Worm (Caenorhabditis elegans) whole organism, L2 larva: ENCODE data around the gene gei-18.

Source experiments
- C34F6.9 ChIP-seq: fragments of 150-350 bp; optimal IDR thresholded peaks from 2 replicates; lab custom pipeline; 2014; ENCODE audit warnings: missing biosample characterization, missing genetic modification characterization
- F13H6.1 ChIP-seq: sonication (generic microtip); optimal IDR thresholded peaks from 2 replicates; lab custom pipeline; 2016; ENCODE audit warnings: missing genetic modification characterization, missing compliant biosample characterization
- R02D3.7 ChIP-seq: fragments of 150-350 bp; optimal IDR thresholded peaks from 2 replicates; lab custom pipeline; 2014; ENCODE audit warnings: missing biosample characterization, missing genetic modification characterization
- Y55F3AM.14 ChIP-seq: fragments of 200-800 bp; sonication (Bioruptor generic); optimal IDR thresholded peaks from 2 replicates; lab custom pipeline; 2018; ENCODE audit warnings: mild to moderate bottlenecking, missing genetic modification characterization, missing compliant biosample characterization
- ZK546.5 ChIP-seq: sonication (generic microtip); optimal IDR thresholded peaks from 2 replicates; lab custom pipeline; 2017; ENCODE audit warnings: missing biosample characterization, missing genetic modification characterization
- alr-1 ChIP-seq: fragments of 150-350 bp; optimal IDR thresholded peaks from 2 replicates; lab custom pipeline; 2014; ENCODE audit warnings: missing biosample characterization, missing genetic modification characterization
- aly-2 ChIP-seq: fragments of 150-350 bp; optimal IDR thresholded peaks from 2 replicates; lab custom pipeline; 2014; ENCODE audit warnings: missing biosample characterization, missing genetic modification characterization
- ama-1 ChIP-seq: fragments of 150-350 bp; optimal IDR thresholded peaks from 2 replicates; lab custom pipeline; 2018; ENCODE audit warnings: inconsistent platforms
- blmp-1 ChIP-seq: sonication (generic microtip); optimal IDR thresholded peaks from 2 replicates; lab custom pipeline; 2017; ENCODE audit warnings: missing genetic modification characterization, mild to moderate bottlenecking, missing compliant biosample characterization, antibody characterized with exemption, moderate library complexity; ENCODE audit not compliant: insufficient read depth
- ceh-16 ChIP-seq: fragments of 150-350 bp; optimal IDR thresholded peaks from 2 replicates; lab custom pipeline; 2014; ENCODE audit warnings: missing biosample characterization, missing genetic modification characterization
- ceh-82 ChIP-seq: fragments of 150-350 bp; optimal IDR thresholded peaks from 2 replicates; lab custom pipeline; 2014; ENCODE audit warnings: missing biosample characterization, missing genetic modification characterization
- crh-2 ChIP-seq: sonication (generic microtip); optimal IDR thresholded peaks from 2 replicates; lab custom pipeline; 2017; ENCODE audit warnings: missing biosample characterization, missing genetic modification characterization
- dmd-4 ChIP-seq: sonication (generic microtip); optimal IDR thresholded peaks from 2 replicates; lab custom pipeline; 2017; ENCODE audit warnings: missing biosample characterization, missing genetic modification characterization
- egl-27 ChIP-seq: sonication (generic microtip); optimal IDR thresholded peaks from 3 replicates; lab custom pipeline; 2017; ENCODE audit warnings: missing biosample characterization, missing genetic modification reagents, missing genetic modification characterization
- elt-1 ChIP-seq: fragments of 150-350 bp; optimal IDR thresholded peaks from 2 replicates; lab custom pipeline; 2014; ENCODE audit warnings: missing biosample characterization, missing genetic modification characterization
- elt-3 ChIP-seq: sonication (generic microtip); optimal IDR thresholded peaks from 2 replicates; lab custom pipeline; 2017; ENCODE audit warnings: missing biosample characterization, missing genetic modification characterization
- fos-1 ChIP-seq: fragments of 150-350 bp; optimal IDR thresholded peaks from 2 replicates; lab custom pipeline; 2014; ENCODE audit warnings: missing biosample characterization, missing genetic modification characterization
- gmeb-1 ChIP-seq: fragments of 150-350 bp; optimal IDR thresholded peaks from 2 replicates; lab custom pipeline; 2014; ENCODE audit warnings: missing biosample characterization, missing genetic modification characterization
- lin-11 ChIP-seq: fragments of 150-350 bp; sonication (generic microtip); optimal IDR thresholded peaks from 2 replicates; lab custom pipeline; 2014; ENCODE audit warnings: missing biosample characterization, missing genetic modification characterization, inconsistent platforms, mixed read lengths
- lin-13 ChIP-seq: fragments of 150-350 bp; optimal IDR thresholded peaks from 2 replicates; lab custom pipeline; 2014; ENCODE audit warnings: missing biosample characterization, missing genetic modification reagents, missing genetic modification characterization
- lin-39 ChIP-seq: fragments of 150-350 bp; optimal IDR thresholded peaks from 2 replicates; lab custom pipeline; 2014; ENCODE audit warnings: missing biosample characterization, missing genetic modification reagents, missing genetic modification characterization
- lsy-2 ChIP-seq, 2 experiments: fragments of 150-350 bp in 1 of 2; sonication (generic microtip) in 1 of 2; optimal IDR thresholded peaks; 2 replicates each; lab custom pipeline; 2014 to 2017; ENCODE audit warnings: missing biosample characterization in 2 of 2, missing genetic modification characterization in 2 of 2
- mab-5 ChIP-seq: fragments of 150-350 bp; optimal IDR thresholded peaks from 2 replicates; lab custom pipeline; 2014; ENCODE audit warnings: missing biosample characterization, missing genetic modification characterization
- mbf-1 ChIP-seq: sonication (generic microtip); optimal IDR thresholded peaks from 2 replicates; lab custom pipeline; 2017; ENCODE audit warnings: missing biosample characterization, missing genetic modification characterization
- mdl-1 ChIP-seq, 2 experiments: fragments of 150-350 bp in 1 of 2; sonication (generic microtip) in 1 of 2; optimal IDR thresholded peaks; 2 replicates each; lab custom pipeline; 2017; ENCODE audit warnings: missing biosample characterization in 2 of 2, missing genetic modification characterization in 2 of 2
- nhr-10 ChIP-seq: sonication (generic microtip); optimal IDR thresholded peaks from 2 replicates; lab custom pipeline; 2017; ENCODE audit warnings: missing biosample characterization, missing genetic modification characterization
- nhr-11 ChIP-seq: fragments of 150-350 bp; optimal IDR thresholded peaks from 2 replicates; lab custom pipeline; 2014; ENCODE audit warnings: missing biosample characterization, missing genetic modification characterization
- nhr-12 ChIP-seq: fragments of 150-350 bp; optimal IDR thresholded peaks from 2 replicates; lab custom pipeline; 2014; ENCODE audit warnings: missing biosample characterization, missing genetic modification characterization
- nhr-129 ChIP-seq: fragments of 150-350 bp; optimal IDR thresholded peaks from 2 replicates; lab custom pipeline; 2014; ENCODE audit warnings: missing biosample characterization, missing genetic modification characterization
- nhr-21 ChIP-seq: fragments of 150-350 bp; optimal IDR thresholded peaks from 2 replicates; lab custom pipeline; 2014; ENCODE audit warnings: missing biosample characterization, missing genetic modification characterization
- nhr-23 ChIP-seq: fragments of 150-350 bp; optimal IDR thresholded peaks from 2 replicates; lab custom pipeline; 2014; ENCODE audit warnings: missing biosample characterization, missing genetic modification reagents, missing genetic modification characterization
- nhr-25 ChIP-seq: fragments of 150-350 bp; sonication (generic microtip); optimal IDR thresholded peaks from 3 replicates; lab custom pipeline; 2014; ENCODE audit warnings: missing biosample characterization, missing genetic modification characterization
- nhr-6 ChIP-seq: fragments of 150-350 bp; optimal IDR thresholded peaks from 2 replicates; lab custom pipeline; 2014; ENCODE audit warnings: missing biosample characterization, missing genetic modification characterization
- nhr-77 ChIP-seq: fragments of 150-350 bp; optimal IDR thresholded peaks from 2 replicates; lab custom pipeline; 2014; ENCODE audit warnings: missing biosample characterization, missing genetic modification characterization
- peb-1 ChIP-seq: fragments of 150-350 bp; optimal IDR thresholded peaks from 2 replicates; lab custom pipeline; 2014; ENCODE audit warnings: missing biosample characterization, missing genetic modification characterization
- sem-4 ChIP-seq: fragments of 150-350 bp; optimal IDR thresholded peaks from 2 replicates; lab custom pipeline; 2014; ENCODE audit warnings: missing biosample characterization, missing genetic modification reagents, missing genetic modification characterization
- skn-1 ChIP-seq: sonication (generic microtip); optimal IDR thresholded peaks from 2 replicates; lab custom pipeline; 2017; ENCODE audit warnings: missing biosample characterization, missing genetic modification characterization
- sma-3 ChIP-seq: sonication (generic microtip); optimal IDR thresholded peaks from 2 replicates; lab custom pipeline; 2016; ENCODE audit warnings: missing genetic modification reagents, missing genetic modification characterization, missing compliant biosample characterization
- sma-9 ChIP-seq, 2 experiments: fragments of 150-350 bp in 1 of 2; sonication (generic microtip) in 1 of 2; optimal IDR thresholded peaks; 2 replicates each; lab custom pipeline; 2014 to 2016; ENCODE audit warnings: missing genetic modification characterization in 2 of 2, mild to moderate bottlenecking in 1 of 2, missing biosample characterization in 1 of 2, missing compliant biosample characterization in 1 of 2, missing genetic modification reagents in 1 of 2, moderate library complexity in 1 of 2
- snpc-4 ChIP-seq: fragments of 150-350 bp; optimal IDR thresholded peaks from 2 replicates; lab custom pipeline; 2014; ENCODE audit warnings: missing biosample characterization, missing genetic modification characterization
- unc-62 ChIP-seq: fragments of 150-350 bp; optimal IDR thresholded peaks from 2 replicates; lab custom pipeline; 2014; ENCODE audit warnings: missing biosample characterization, missing genetic modification reagents, missing genetic modification characterization
- zag-1 ChIP-seq: fragments of 150-350 bp; optimal IDR thresholded peaks from 2 replicates; lab custom pipeline; 2014; ENCODE audit warnings: missing biosample characterization, missing genetic modification characterization
- ztf-1 ChIP-seq: fragments of 200-800 bp; sonication (Bioruptor generic); conservative IDR thresholded peaks from 2 replicates; pipeline ENCODE4 v1.3.6; 2022; ENCODE audit warnings: missing genetic modification characterization, missing compliant biosample characterization
- ztf-11 ChIP-seq: sonication (generic microtip); optimal IDR thresholded peaks from 2 replicates; lab custom pipeline; 2017; ENCODE audit warnings: missing biosample characterization, missing genetic modification characterization
- ztf-4 ChIP-seq: fragments of 150-350 bp; optimal IDR thresholded peaks from 2 replicates; lab custom pipeline; 2014; ENCODE audit warnings: missing biosample characterization, missing genetic modification characterization

The gei-18 gene

ce11 chrIV:13982425-13982824 is at the start of gene gei-18:
gei-18 (minus strand) TSS chrIV:13982525.
- no peak for TF ChIP-seq nhr-11 (tag; lab: Kevin White, UChicago)
- no peak for TF ChIP-seq mbf-1
- TF ChIP-seq ceh-16 (tag; lab: Kevin White, UChicago), result no peak
- TF ChIP-seq lin-39 (tag; lab: Kevin White, UChicago), result no peak

ce11 chrIV:14019883-14020282 is 37.6 kb upstream of the gei-18 start, which contains the start of the genes irld-56 and irld-55:
irld-56 (minus strand) TSS chrIV:14019983.
irld-55 (plus strand) TSS chrIV:14020198.
- TF ChIP-seq mab-5 (tag; lab: Kevin White, UChicago), result no peak

DNA sequence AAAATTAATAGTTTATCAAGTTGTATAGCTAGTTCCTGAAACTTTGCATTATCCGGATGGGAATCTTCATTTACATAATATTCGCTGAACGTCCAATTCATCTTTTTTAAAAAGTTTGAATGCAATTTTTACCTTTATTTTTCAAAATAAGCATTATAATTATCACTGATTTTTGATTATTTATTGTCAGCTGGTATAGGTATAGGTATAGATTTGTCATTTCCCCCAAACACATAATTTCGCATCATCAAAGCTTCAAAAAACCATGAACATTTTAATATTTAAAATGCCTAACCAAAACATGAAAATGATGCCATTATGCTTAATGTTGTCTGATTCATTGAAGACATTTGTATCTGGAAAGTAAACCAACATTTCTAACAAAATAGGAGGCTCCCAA is 33.5 kb upstream of the gei-18 start, which contains the start of gene srw-63:
TSS of gene srw-63 (minus strand) at position 101 of the 400 bp plus-strand sequence.
- TF ChIP-seq fos-1 (tag; lab: Kevin White, UChicago), result no peak
- no peak for TF ChIP-seq ztf-11 (tag; lab: Kevin White, UChicago)
- no peak for TF ChIP-seq zag-1 (tag; lab: Kevin White, UChicago)
- no peak for TF ChIP-seq dmd-4 (tag; lab: Kevin White, UChicago)
- TF ChIP-seq lsy-2 (tag; optimal IDR thresholded peaks at IDR 0.05; lab: Kevin White, UChicago), result no peak
- no peak for TF ChIP-seq Y55F3AM.14 (GFP tag; lab: Kevin White, UChicago)
- TF ChIP-seq nhr-21 (tag; lab: Kevin White, UChicago), result no peak
- no peak for TF ChIP-seq elt-3 (tag; lab: Kevin White, UChicago)
- TF ChIP-seq sma-9 (GFP tag; optimal IDR thresholded peaks at IDR 0.05; lab: Kevin White, UChicago), result no peak
- TF ChIP-seq sma-9 (tag; optimal IDR thresholded peaks at IDR 0.05; lab: Kevin White, UChicago), result no peak
- TF ChIP-seq egl-27 (tag; lab: Kevin White, UChicago), result no peak
- no peak for TF ChIP-seq lin-13
- TF ChIP-seq mbf-1, result no peak
- no peak for TF ChIP-seq F13H6.1
- TF ChIP-seq peb-1 (tag; lab: Kevin White, UChicago), result no peak
- TF ChIP-seq, all 48 proteins: peak for 0

ce11 chrIV:14013692-14014091 is 31.4 kb upstream of the gei-18 start:
- no peak for TF ChIP-seq mdl-1 (tag; optimal IDR thresholded peaks at IDR 0.05; lab: Kevin White, UChicago)
- no peak for TF ChIP-seq alr-1
- no peak for TF ChIP-seq sma-3 (GFP tag; lab: Kevin White, UChicago)
- no peak for TF ChIP-seq ZK546.5 (tag; lab: Kevin White, UChicago)
- no peak for TF ChIP-seq nhr-10 (tag; lab: Kevin White, UChicago)
- TF ChIP-seq snpc-4 (tag; lab: Kevin White, UChicago), result peak; percentile 97
- TF ChIP-seq nhr-129, result peak; percentile 80
- TF ChIP-seq nhr-77 (tag; lab: Kevin White, UChicago), result no peak
- TF ChIP-seq elt-3 (tag; lab: Kevin White, UChicago), result no peak
- no peak for TF ChIP-seq peb-1 (tag; lab: Kevin White, UChicago)
- no peak for TF ChIP-seq ceh-82 (tag; lab: Kevin White, UChicago)
- no peak for TF ChIP-seq zag-1 (tag; lab: Kevin White, UChicago)
- TF ChIP-seq mbf-1, result no peak
- TF ChIP-seq ztf-4, result no peak
- no peak for TF ChIP-seq mab-5 (tag; lab: Kevin White, UChicago)
- TF ChIP-seq R02D3.7 (tag; lab: Kevin White, UChicago), result no peak
- TF ChIP-seq Y55F3AM.14 (GFP tag; lab: Kevin White, UChicago), result no peak
- no peak for TF ChIP-seq ama-1
- TF ChIP-seq ztf-11 (tag; lab: Kevin White, UChicago), result no peak
- TF ChIP-seq aly-2 (tag; lab: Kevin White, UChicago), result no peak
- TF ChIP-seq blmp-1 (tag; lab: Kevin White, UChicago), result no peak
- TF ChIP-seq nhr-25 (tag; lab: Kevin White, UChicago), result peak; percentile 7
- peak; percentile 41 for TF ChIP-seq nhr-21 (tag; lab: Kevin White, UChicago)
- no peak for TF ChIP-seq sma-9 (GFP tag; optimal IDR thresholded peaks at IDR 0.05; lab: Kevin White, UChicago)
- TF ChIP-seq sma-9 (tag; optimal IDR thresholded peaks at IDR 0.05; lab: Kevin White, UChicago), result no peak
- peak; percentile 17 for TF ChIP-seq crh-2 (tag; lab: Kevin White, UChicago)
- no peak for TF ChIP-seq fos-1 (tag; lab: Kevin White, UChicago)
- TF ChIP-seq C34F6.9 (tag; lab: Kevin White, UChicago), result peak; percentile 36
- peak; percentile 43 for TF ChIP-seq gmeb-1 (tag; lab: Kevin White, UChicago)
- TF ChIP-seq unc-62 (GFP tag; lab: Kevin White, UChicago), result no peak
- no peak for TF ChIP-seq egl-27 (tag; lab: Kevin White, UChicago)
- TF ChIP-seq F13H6.1, result peak; percentile 38
- no peak for TF ChIP-seq lin-39 (tag; lab: Kevin White, UChicago)
- TF ChIP-seq ceh-16 (tag; lab: Kevin White, UChicago), result no peak
- TF ChIP-seq lsy-2 (tag; optimal IDR thresholded peaks at IDR 0.05; lab: Kevin White, UChicago), result no peak
- TF ChIP-seq nhr-12 (tag; lab: Kevin White, UChicago), result no peak
- TF ChIP-seq elt-1, result no peak
- no peak for TF ChIP-seq nhr-6 (tag; lab: Kevin White, UChicago)
- no peak for TF ChIP-seq nhr-11 (tag; lab: Kevin White, UChicago)
- TF ChIP-seq lin-11, result peak; percentile 23
- TF ChIP-seq ztf-1 (GFP tag; lab: Robert Waterston, UW), result no peak
- TF ChIP-seq sem-4 (tag; lab: Kevin White, UChicago), result no peak
- no peak for TF ChIP-seq dmd-4 (tag; lab: Kevin White, UChicago)
- TF ChIP-seq nhr-23 (tag; lab: Kevin White, UChicago), result no peak
- TF ChIP-seq skn-1 (tag; lab: Kevin White, UChicago), result no peak
- TF ChIP-seq lin-13, result peak; percentile 14
